Fruit fly (Drosophila melanogaster) whole organism: Measurements from ENCODE around the gene TTLL15.

Experiments
- CG8478 ChIP-seq: fragments of >200 bp; optimal IDR thresholded peaks from 2 replicates; lab custom pipeline; 2018; ENCODE audit warnings: inconsistent platforms
- Dll ChIP-seq: fragments of >200 bp; optimal IDR thresholded peaks from 2 replicates; lab custom pipeline; 2017
- EcR ChIP-seq, 2 experiments: fragments of >200 bp; optimal IDR thresholded peaks; 2 replicates each; lab custom pipeline; 2017; ENCODE audit warnings: missing biosample characterization in 2 of 2, missing genetic modification characterization in 2 of 2, missing genetic modification reagents in 2 of 2
- pan ChIP-seq: fragments of >200 bp; optimal IDR thresholded peaks from 2 replicates; lab custom pipeline; 2017
- psq ChIP-seq: fragments of >200 bp; optimal IDR thresholded peaks from 2 replicates; lab custom pipeline; 2017
- usp ChIP-seq: fragments of >200 bp; optimal IDR thresholded peaks from 2 replicates; lab custom pipeline; 2017; ENCODE audit warnings: missing biosample characterization, missing genetic modification characterization, mixed read lengths

The TTLL15 gene

dm6 chr3R:10815032-10815431 lies at the start of gene TTLL15, which contains the start of gene CG14693:
Gene TTLL15, plus strand, starts transcription at chr3R:10815288.
Gene CG14693, minus strand, starts transcription at chr3R:10815047.
- TF ChIP-seq CG8478, result no peak
- TF ChIP-seq psq (lab: Kevin White, UChicago), result no peak
- no peak for TF ChIP-seq usp (GFP tag; lab: Kevin White, UChicago)
- TF ChIP-seq Dll (lab: Kevin White, UChicago), result no peak
- no peak for TF ChIP-seq pan (lab: Kevin White, UChicago)
- TF ChIP-seq EcR (GFP tag; optimal IDR thresholded peaks at IDR 0.05; lab: Kevin White, UChicago), result no peak

- no peak for TF ChIP-seq pan (lab: Kevin White, UChicago)
- TF ChIP-seq CG8478, result no peak
- no peak for TF ChIP-seq usp (GFP tag; lab: Kevin White, UChicago)
- TF ChIP-seq EcR (GFP tag; optimal IDR thresholded peaks at IDR 0.05; lab: Kevin White, UChicago), result no peak
- TF ChIP-seq psq (lab: Kevin White, UChicago), result no peak
- TF ChIP-seq Dll (lab: Kevin White, UChicago), result no peak
These were observed 47.6 kb upstream of the TTLL15 start, which contains the start of gene TfIIFbeta for dm6 chr3R:10767526-10767925. Gene TfIIFbeta, minus strand, starts transcription at chr3R:10767804.

- TF ChIP-seq pan (lab: Kevin White, UChicago) (no peak), CG8478 (no peak), usp (GFP tag; lab: Kevin White, UChicago) (no peak), psq (lab: Kevin White, UChicago) (no peak), Dll (lab: Kevin White, UChicago) (no peak), EcR (GFP tag; optimal IDR thresholded peaks at IDR 0.05; lab: Kevin White, UChicago) (no peak)
These were observed 39.8 kb upstream of the TTLL15 start for dm6 chr3R:10775246-10775645.

dm6 chr3R:10776047-10776659 lies 38.9 kb upstream of the TTLL15 start:
- TF ChIP-seq pan (lab: Kevin White, UChicago), result no peak

dm6 chr3R:10777274-10777673 lies 37.8 kb upstream of the TTLL15 start, which contains the start of the genes CG45076, CG45078 and fau:
Gene CG45076, minus strand, starts transcription at chr3R:10777374.
Gene CG45078, minus strand, starts transcription at chr3R:10777374.
Gene fau, minus strand, starts transcription at chr3R:10777374.
- no peak for TF ChIP-seq CG8478
- no peak for TF ChIP-seq EcR (GFP tag; optimal IDR thresholded peaks at IDR 0.05; lab: Kevin White, UChicago)
- TF ChIP-seq usp (GFP tag; lab: Kevin White, UChicago), result no peak
- TF ChIP-seq pan (lab: Kevin White, UChicago), result no peak
- TF ChIP-seq Dll (lab: Kevin White, UChicago), result no peak
- TF ChIP-seq psq (lab: Kevin White, UChicago), result no peak

- no peak for TF ChIP-seq CG8478
These were observed 36.9 kb upstream of the TTLL15 start for dm6 chr3R:10778151-10778550.

- TF ChIP-seq pan (lab: Kevin White, UChicago) (no peak), psq (lab: Kevin White, UChicago) (no peak), EcR (GFP tag; optimal IDR thresholded peaks at IDR 0.05; lab: Kevin White, UChicago) (no peak), Dll (lab: Kevin White, UChicago) (no peak), usp (GFP tag; lab: Kevin White, UChicago) (no peak)
These were observed 35.8 kb upstream of the TTLL15 start, which contains the start of gene Desi for dm6 chr3R:10779269-10779668. Gene Desi, plus strand, starts transcription at chr3R:10779569.

- TF ChIP-seq pan (lab: Kevin White, UChicago) (no peak), EcR (GFP tag; optimal IDR thresholded peaks at IDR 0.05; lab: Kevin White, UChicago) (no peak), usp (GFP tag; lab: Kevin White, UChicago) (no peak), Dll (lab: Kevin White, UChicago) (no peak), psq (lab: Kevin White, UChicago) (no peak), CG8478 (no peak)
These were observed 34.9 kb upstream of the TTLL15 start for dm6 chr3R:10780161-10780560.

dm6 chr3R:10782167-10782566 lies 32.9 kb upstream of the TTLL15 start, which contains the start of gene CG42633:
Gene CG42633, minus strand, starts transcription at chr3R:10782267.
- TF ChIP-seq EcR (GFP tag; optimal IDR thresholded peaks at IDR 0.05; lab: Kevin White, UChicago) (no peak), usp (GFP tag; lab: Kevin White, UChicago) (no peak), pan (lab: Kevin White, UChicago) (no peak), psq (lab: Kevin White, UChicago) (no peak), CG8478 (no peak), Dll (lab: Kevin White, UChicago) (no peak)

- TF ChIP-seq pan (lab: Kevin White, UChicago) (no peak), Dll (lab: Kevin White, UChicago) (no peak), psq (lab: Kevin White, UChicago) (no peak), usp (GFP tag; lab: Kevin White, UChicago) (no peak), EcR (GFP tag; optimal IDR thresholded peaks at IDR 0.05; lab: Kevin White, UChicago) (no peak), CG8478 (no peak)
These were observed 31.0 kb upstream of the TTLL15 start, which contains the start of the genes mRpL37 and Rbp1 for dm6 chr3R:10784058-10784499. Gene mRpL37, minus strand, starts transcription at chr3R:10784092. Gene Rbp1, plus strand, starts transcription at chr3R:10784383.

dm6 chr3R:10788186-10788585 lies 26.9 kb upstream of the TTLL15 start, which contains the start of the genes Art1 and Mcm5:
Gene Art1, minus strand, starts transcription at chr3R:10788226.
Gene Mcm5, plus strand, starts transcription at chr3R:10788524.
- no peak for TF ChIP-seq CG8478
- no peak for TF ChIP-seq pan (lab: Kevin White, UChicago)
- TF ChIP-seq usp (GFP tag; lab: Kevin White, UChicago), result no peak

- TF ChIP-seq EcR (GFP tag; optimal IDR thresholded peaks at IDR 0.05; lab: Kevin White, UChicago), result no peak
- TF ChIP-seq usp (GFP tag; lab: Kevin White, UChicago), result no peak
- no peak for TF ChIP-seq pan (lab: Kevin White, UChicago)
- TF ChIP-seq psq (lab: Kevin White, UChicago), result no peak
- TF ChIP-seq Dll (lab: Kevin White, UChicago), result no peak
- TF ChIP-seq CG8478, result no peak
These were observed 22.5 kb upstream of the TTLL15 start, which contains the start of gene CG14687 for dm6 chr3R:10792604-10793003. Gene CG14687, plus strand, starts transcription at chr3R:10792904.
